Fruit fly (Drosophila melanogaster) whole organism, wandering third instar larva: Measurements from ENCODE around the gene RpS15Aa.

Experiments used
- foxo ChIP-seq, 2 experiments: fragments of 200-800 bp; sonication (Bioruptor generic); optimal IDR thresholded peaks; 2 replicates in 1 of 2; 3 replicates in 1 of 2; lab custom pipeline; 2016 to 2017; ENCODE audit warnings: missing biosample characterization in 2 of 2, missing genetic modification characterization in 2 of 2
- jim ChIP-seq: fragments of 175-275, 200-325 bp; sonication (Bioruptor generic); optimal IDR thresholded peaks from 2 replicates; lab custom pipeline; 2016; ENCODE audit warnings: missing biosample characterization, mild to moderate bottlenecking, missing genetic modification characterization
- lola ChIP-seq: fragments of >200 bp; optimal IDR thresholded peaks from 2 replicates; lab custom pipeline; 2017; ENCODE audit warnings: missing biosample characterization, missing genetic modification characterization

DNA sequence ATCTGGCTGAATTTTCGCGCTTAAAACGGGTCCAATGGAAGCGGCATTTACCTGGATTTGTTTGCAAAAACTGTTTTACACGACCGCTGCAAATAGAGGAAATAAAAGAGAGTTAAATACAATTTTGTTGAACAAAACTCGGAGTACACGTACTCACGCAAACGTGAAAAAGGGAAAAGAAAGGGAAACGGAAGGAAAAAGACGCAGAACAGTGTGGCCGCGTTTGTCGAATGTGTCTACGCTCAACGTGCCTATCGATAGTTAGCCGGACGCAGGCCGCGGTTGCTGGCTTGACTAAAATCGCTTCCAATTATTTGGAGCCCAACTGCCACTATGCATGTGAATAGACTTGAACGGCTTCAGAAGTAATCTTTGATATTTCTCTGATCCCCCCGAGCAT is at the start of gene RpS15Aa:
- TF ChIP-seq foxo (GFP tag; optimal IDR thresholded peaks at IDR 0.05; lab: Kevin White, UChicago) (peak in 1 of 2 experiments; percentile 65), lola (GFP tag; lab: Kevin White, UChicago) (no peak), jim (GFP tag; lab: Kevin White, UChicago) (no peak)
